Worm (Caenorhabditis elegans) whole organism, L3 larva: ENCODE measurements around the gene F41B4.2.

Experiments used
- aly-2 ChIP-seq: fragments of 150-350 bp; optimal IDR thresholded peaks from 2 replicates; lab custom pipeline; 2014; ENCODE audit warnings: missing biosample characterization, missing genetic modification characterization
- ama-1 ChIP-seq: fragments of 150-350 bp; optimal IDR thresholded peaks from 2 replicates; lab custom pipeline; 2018
- lsy-12 ChIP-seq: sonication (generic microtip); optimal IDR thresholded peaks from 2 replicates; lab custom pipeline; 2016; ENCODE audit warnings: mild to moderate bottlenecking, missing genetic modification characterization, missing compliant biosample characterization
- nhr-237 ChIP-seq: fragments of 150-350 bp; optimal IDR thresholded peaks from 2 replicates; lab custom pipeline; 2014; ENCODE audit warnings: missing biosample characterization, missing genetic modification characterization
- tbx-2 ChIP-seq: sonication (generic microtip); optimal IDR thresholded peaks from 2 replicates; lab custom pipeline; 2016; ENCODE audit warnings: mild to moderate bottlenecking, missing genetic modification characterization, missing compliant biosample characterization

DNA sequence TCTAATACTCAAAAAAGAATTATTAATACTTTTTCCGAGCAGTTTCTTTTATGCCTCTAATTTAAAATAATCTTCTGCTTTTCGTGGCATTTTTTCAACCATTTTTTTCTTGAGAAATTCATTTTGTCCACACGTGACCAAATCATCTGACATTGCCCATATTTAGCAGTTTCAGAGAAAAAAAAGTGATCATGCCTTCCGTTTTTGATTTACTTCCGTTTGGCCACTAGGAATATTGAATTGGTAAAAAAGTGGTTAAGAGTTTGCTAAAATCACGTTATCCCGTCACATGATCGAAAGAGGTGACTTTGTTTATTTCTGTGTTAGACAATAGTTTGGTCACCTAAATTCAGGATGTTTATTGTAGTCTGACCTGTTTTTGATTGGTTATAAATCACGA is 30.7 kb downstream of the F41B4.2 start:
- TF ChIP-seq tbx-2 (tag; lab: Kevin White, UChicago) (no peak), aly-2 (no peak), nhr-237 (tag; lab: Kevin White, UChicago) (no peak), lsy-12 (tag; lab: Kevin White, UChicago) (no peak), ama-1 (lab: Kevin White, UChicago) (no peak)
